Fruit fly (Drosophila melanogaster) whole organism, embryonic: ENCODE data around the gene CG9737.

Source experiments
- B-H2 ChIP-seq: fragments of 200-800 bp; sonication (Bioruptor generic); optimal IDR thresholded peaks from 2 replicates; lab custom pipeline; 2018; ENCODE audit warnings: missing biosample characterization, mild to moderate bottlenecking, missing genetic modification characterization
- CG12155 ChIP-seq: fragments of 200-800 bp; sonication (Bioruptor generic); optimal IDR thresholded peaks from 3 replicates; lab custom pipeline; 2016; ENCODE audit warnings: missing biosample characterization, missing genetic modification characterization
- CG6689 ChIP-seq: fragments of 200-800 bp; sonication (Bioruptor generic); IDR thresholded peaks from 2 replicates; pipeline ENCODE4 v1.3.6; 2022; ENCODE audit warnings: missing biosample characterization, missing genetic modification characterization
- CG8478 ChIP-seq: fragments of >200 bp; optimal IDR thresholded peaks from 2 replicates; lab custom pipeline; 2018
- CoRest ChIP-seq: fragments of 200-800 bp; sonication (Bioruptor generic); optimal IDR thresholded peaks from 3 replicates; lab custom pipeline; 2018; ENCODE audit warnings: missing biosample characterization, mild to moderate bottlenecking, missing genetic modification characterization, moderate library complexity
- D ChIP-seq, 2 experiments: fragments of 200-800 bp in 1 of 2; fragments of >200 bp in 1 of 2; sonication (Bioruptor generic) in 1 of 2; optimal IDR thresholded peaks; 2 replicates in 1 of 2; 3 replicates in 1 of 2; lab custom pipeline; 2017; ENCODE audit warnings: mild to moderate bottlenecking in 1 of 2, missing biosample characterization in 1 of 2, missing genetic modification characterization in 1 of 2, missing genetic modification reagents in 1 of 2
- bowl ChIP-seq: fragments of 200-800 bp; sonication (Bioruptor generic); IDR thresholded peaks from 2 replicates; pipeline ENCODE4 v1.3.6; 2022; ENCODE audit warnings: missing biosample characterization, missing genetic modification characterization
- dan ChIP-seq: fragments of 200-800 bp; sonication (Bioruptor generic); IDR thresholded peaks from 2 replicates; pipeline ENCODE4 v1.3.6; 2022; ENCODE audit warnings: missing biosample characterization, missing genetic modification characterization
- gcm2 ChIP-seq: fragments of 200-800 bp; sonication (Bioruptor generic); optimal IDR thresholded peaks from 2 replicates; lab custom pipeline; 2016; ENCODE audit warnings: missing biosample characterization, missing genetic modification characterization
- nom ChIP-seq: fragments of 200-800 bp; sonication (Bioruptor generic); optimal IDR thresholded peaks from 2 replicates; lab custom pipeline; 2017; ENCODE audit warnings: missing biosample characterization, missing genetic modification characterization, mild to moderate bottlenecking, moderate library complexity, missing genetic modification reagents
- tna ChIP-seq: fragments of 200-800 bp; sonication (Bioruptor generic); IDR thresholded peaks from 2 replicates; pipeline ENCODE4 v1.3.6; 2022; ENCODE audit warnings: missing biosample characterization, missing genetic modification characterization; ENCODE audit not compliant: partially characterized antibody
- vvl ChIP-seq: fragments of 200-800 bp; sonication (Bioruptor generic); IDR thresholded peaks from 2 replicates; pipeline ENCODE4 v1.3.6; 2022; ENCODE audit warnings: missing biosample characterization, missing genetic modification characterization

dm6 chr3R:30222236-30222635 lies 20.9 kb downstream of the CG9737 start:
- TF ChIP-seq CoRest (tag; lab: Kevin White, UChicago) (no peak), vvl (GFP tag; lab: Robert Waterston, UW) (peak; percentile 46; the same call in 1 of the 2 replicates), dan (GFP tag; lab: Robert Waterston, UW) (no peak), gcm2 (GFP tag; lab: Kevin White, UChicago) (no peak), CG6689 (peak; percentile 52; the same call in 1 of the 2 replicates), D (optimal IDR thresholded peaks at IDR 0.05; lab: Kevin White, UChicago) (no peak), D (GFP tag; optimal IDR thresholded peaks at IDR 0.05; lab: Kevin White, UChicago) (no peak), tna (GFP tag; lab: Robert Waterston, UW) (no peak), CG8478 (lab: Kevin White, UChicago) (no peak), nom (GFP tag; lab: Kevin White, UChicago) (no peak), CG12155 (GFP tag; lab: Kevin White, UChicago) (no peak), bowl (GFP tag; lab: Robert Waterston, UW) (no peak), B-H2 (GFP tag; lab: Kevin White, UChicago) (no peak)
